Worm (Caenorhabditis elegans): ENCODE data around the gene egl-46.

DNA sequence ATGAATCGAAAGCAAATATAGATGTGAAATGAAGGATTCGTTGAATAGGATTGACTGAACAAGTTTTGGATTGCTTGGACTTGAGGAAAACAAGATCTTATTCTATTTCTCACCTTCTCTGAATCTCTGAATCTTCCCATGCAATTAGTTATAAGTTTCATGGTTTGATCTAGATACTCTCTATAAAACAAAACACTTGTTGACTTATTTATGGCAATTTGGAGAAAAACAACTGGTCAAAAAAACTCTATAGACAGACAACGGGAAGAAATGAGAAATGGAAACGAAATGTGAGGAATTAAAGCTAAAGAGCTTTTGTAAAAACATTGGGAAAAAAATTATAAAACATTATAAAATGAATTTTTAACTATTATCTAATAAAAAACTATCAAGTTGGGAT is 13.3 kb upstream of the egl-46 start, which contains the start of gene W02F12.8:
- no peak for TF ChIP-seq lsy-2 (tag; optimal IDR thresholded peaks at IDR 0.05)
- no peak for TF ChIP-seq nhr-2 (tag; optimal IDR thresholded peaks at IDR 0.05)
- TF ChIP-seq ztf-11 (tag; optimal IDR thresholded peaks at IDR 0.05), result no peak
- TF ChIP-seq sem-2 (GFP tag; optimal IDR thresholded peaks at IDR 0.05), result no peak
- TF ChIP-seq flh-1 (GFP tag; optimal IDR thresholded peaks at IDR 0.05), result no peak
- TF ChIP-seq elt-3 (tag; optimal IDR thresholded peaks at IDR 0.05), result no peak
- no peak for TF ChIP-seq mab-5 (tag; optimal IDR thresholded peaks at IDR 0.05)
- TF ChIP-seq hlh-1 (tag; optimal IDR thresholded peaks at IDR 0.05), result no peak

Measured in whole organism, mixed stage, embryonic.